Worm (Caenorhabditis elegans) whole organism, L1 larva: ENCODE measurements around the gene math-19.
"Not testable (repeated sequence)": the region's sequence is repeated elsewhere in the genome, so short reads cannot be mapped to it uniquely, and the experiment has no call there.

Experiments used
- C04F5.9 ChIP-seq: sonication (generic microtip); optimal IDR thresholded peaks from 2 replicates; lab custom pipeline; 2016; ENCODE audit warnings: missing genetic modification characterization, missing compliant biosample characterization
- F16B12.6 ChIP-seq: fragments of 150-350 bp; optimal IDR thresholded peaks from 2 replicates; lab custom pipeline; 2014; ENCODE audit warnings: missing biosample characterization, missing genetic modification characterization
- aha-1 ChIP-seq: fragments of 150-350 bp; optimal IDR thresholded peaks from 2 replicates; lab custom pipeline; 2014; ENCODE audit warnings: missing biosample characterization, missing genetic modification characterization
- blmp-1 ChIP-seq: fragments of 150-350 bp; optimal IDR thresholded peaks from 2 replicates; lab custom pipeline; 2014; ENCODE audit warnings: missing biosample characterization, missing genetic modification characterization
- ceh-63 ChIP-seq: fragments of 200-800 bp; sonication (Bioruptor generic); optimal IDR thresholded peaks from 2 replicates; lab custom pipeline; 2018; ENCODE audit warnings: mild to moderate bottlenecking, missing genetic modification characterization, missing compliant biosample characterization
- ceh-8 ChIP-seq: fragments of 200-800 bp; sonication (Bioruptor generic); optimal IDR thresholded peaks from 2 replicates; lab custom pipeline; 2018; ENCODE audit warnings: mild to moderate bottlenecking, missing genetic modification characterization, moderate library complexity, missing compliant biosample characterization
- ceh-88 ChIP-seq: fragments of 200-800 bp; sonication (Bioruptor generic); IDR thresholded peaks from 2 replicates; pipeline ENCODE4 v1.3.6; 2022; ENCODE audit warnings: missing genetic modification characterization, missing compliant biosample characterization
- ceh-90 ChIP-seq: sonication (generic microtip); optimal IDR thresholded peaks from 2 replicates; lab custom pipeline; 2016; ENCODE audit warnings: missing genetic modification characterization, missing compliant biosample characterization
- efl-1 ChIP-seq, 4 experiments: fragments of 150-350 bp; optimal IDR thresholded peaks in 3 of 4; peaks in 1 of 4; 1 replicate in 1 of 4; 2 replicates in 3 of 4; lab custom pipeline; 2014; ENCODE audit warnings: missing biosample characterization in 2 of 4, missing genetic modification characterization in 2 of 4, missing genetic modification reagents in 2 of 4
- efl-3 ChIP-seq: fragments of 200-800 bp; sonication (Bioruptor generic); optimal IDR thresholded peaks from 2 replicates; lab custom pipeline; 2018; ENCODE audit warnings: mild to moderate bottlenecking, missing genetic modification characterization, missing compliant biosample characterization
- elt-2 ChIP-seq: sonication (generic microtip); optimal IDR thresholded peaks from 2 replicates; lab custom pipeline; 2016; ENCODE audit warnings: missing genetic modification characterization, mild to moderate bottlenecking, inconsistent platforms, missing compliant biosample characterization, missing genetic modification reagents
- elt-3 ChIP-seq, 6 experiments: fragments of 150-350 bp in 1 of 6; sonication (generic microtip); optimal IDR thresholded peaks; 2 replicates each; lab custom pipeline; 2017 to 2018; ENCODE audit warnings: missing biosample characterization in 6 of 6, missing genetic modification characterization in 6 of 6, inconsistent platforms in 1 of 6
- ets-5 ChIP-seq: fragments of 200-800 bp; sonication (Bioruptor generic); IDR thresholded peaks from 2 replicates; pipeline ENCODE4 v1.3.6; 2022; ENCODE audit warnings: missing genetic modification characterization, missing compliant biosample characterization
- fkh-4 ChIP-seq: sonication (generic microtip); optimal IDR thresholded peaks from 2 replicates; lab custom pipeline; 2016; ENCODE audit warnings: missing compliant biosample characterization, missing genetic modification characterization, borderline replicate concordance
- fkh-8 ChIP-seq: sonication (generic microtip); optimal IDR thresholded peaks from 2 replicates; lab custom pipeline; 2016; ENCODE audit warnings: mild to moderate bottlenecking, missing genetic modification characterization, missing compliant biosample characterization
- hpl-2 ChIP-seq: fragments of 150-350 bp; optimal IDR thresholded peaks from 2 replicates; lab custom pipeline; 2014; ENCODE audit warnings: missing biosample characterization, missing genetic modification reagents, missing genetic modification characterization
- irx-1 ChIP-seq: sonication (generic microtip); optimal IDR thresholded peaks from 2 replicates; lab custom pipeline; 2016; ENCODE audit warnings: missing genetic modification characterization, missing compliant biosample characterization
- lin-13 ChIP-seq: fragments of 150-350 bp; optimal IDR thresholded peaks from 2 replicates; lab custom pipeline; 2014; ENCODE audit warnings: missing biosample characterization, missing genetic modification reagents, missing genetic modification characterization
- lin-35 ChIP-seq, 2 experiments: fragments of 150-350 bp; optimal IDR thresholded peaks; 2 replicates each; lab custom pipeline; 2014; ENCODE audit warnings: missing biosample characterization in 2 of 2, missing genetic modification characterization in 2 of 2, missing genetic modification reagents in 2 of 2
- lir-3 ChIP-seq: sonication (generic microtip); optimal IDR thresholded peaks from 2 replicates; lab custom pipeline; 2016; ENCODE audit warnings: mild to moderate bottlenecking, missing genetic modification characterization, moderate library complexity, missing compliant biosample characterization; ENCODE audit not compliant: poor library complexity
- lsy-2 ChIP-seq, 2 experiments: fragments of 150-350 bp; optimal IDR thresholded peaks; 2 replicates each; lab custom pipeline; 2014; ENCODE audit warnings: missing biosample characterization in 2 of 2, missing genetic modification characterization in 2 of 2
- mef-2 ChIP-seq: fragments of 150-350 bp; optimal IDR thresholded peaks from 2 replicates; lab custom pipeline; 2014; ENCODE audit warnings: missing biosample characterization, missing genetic modification characterization
- nhr-11 ChIP-seq: fragments of 150-350 bp; optimal IDR thresholded peaks from 2 replicates; lab custom pipeline; 2014; ENCODE audit warnings: missing biosample characterization, missing genetic modification characterization
- nhr-84 ChIP-seq: sonication (generic microtip); optimal IDR thresholded peaks from 2 replicates; lab custom pipeline; 2017; ENCODE audit warnings: missing biosample characterization, missing genetic modification characterization
- nhr-85 ChIP-seq: sonication (generic microtip); peaks from one replicate; lab custom pipeline; 2016; ENCODE audit warnings: missing genetic modification characterization, inconsistent platforms, missing compliant biosample characterization
- pag-3 ChIP-seq: sonication (generic microtip); optimal IDR thresholded peaks from 2 replicates; lab custom pipeline; 2017; ENCODE audit warnings: missing genetic modification characterization, mild to moderate bottlenecking, missing compliant biosample characterization, antibody characterized with exemption, borderline replicate concordance; ENCODE audit not compliant: insufficient read depth
- pax-3 ChIP-seq: fragments of 200-800 bp; sonication (Bioruptor generic); optimal IDR thresholded peaks from 2 replicates; lab custom pipeline; 2018; ENCODE audit warnings: mild to moderate bottlenecking, missing genetic modification characterization, moderate library complexity, missing compliant biosample characterization
- rnt-1 ChIP-seq: sonication (generic microtip); optimal IDR thresholded peaks from 2 replicates; lab custom pipeline; 2016; ENCODE audit warnings: mild to moderate bottlenecking, missing genetic modification characterization, moderate library complexity, missing compliant biosample characterization
- snpc-4 ChIP-seq: fragments of 150-350 bp; optimal IDR thresholded peaks from 2 replicates; lab custom pipeline; 2014; ENCODE audit warnings: missing biosample characterization, missing genetic modification characterization
- sup-37 ChIP-seq: fragments of 200-800 bp; sonication (Bioruptor generic); optimal IDR thresholded peaks from 2 replicates; lab custom pipeline; 2018; ENCODE audit warnings: mild to moderate bottlenecking, missing genetic modification characterization, missing compliant biosample characterization
- swsn-7 ChIP-seq: sonication (generic microtip); optimal IDR thresholded peaks from 2 replicates; lab custom pipeline; 2016; ENCODE audit warnings: missing genetic modification characterization, missing compliant biosample characterization
- tbx-2 ChIP-seq: sonication (generic microtip); optimal IDR thresholded peaks from 2 replicates; lab custom pipeline; 2016; ENCODE audit warnings: missing genetic modification characterization, missing compliant biosample characterization
- tlp-1 ChIP-seq: fragments of 150-350 bp; optimal IDR thresholded peaks from 2 replicates; lab custom pipeline; 2014; ENCODE audit warnings: missing biosample characterization, missing genetic modification characterization
- unc-30 ChIP-seq: sonication (generic microtip); optimal IDR thresholded peaks from 2 replicates; lab custom pipeline; 2017; ENCODE audit warnings: missing biosample characterization, missing genetic modification characterization
- unc-86 ChIP-seq: sonication (generic microtip); optimal IDR thresholded peaks from 2 replicates; lab custom pipeline; 2016; ENCODE audit warnings: missing genetic modification characterization, missing compliant biosample characterization
- vab-15 ChIP-seq: sonication (generic microtip); optimal IDR thresholded peaks from 2 replicates; lab custom pipeline; 2017; ENCODE audit warnings: missing genotype, mild to moderate bottlenecking, missing genetic modification characterization, missing compliant biosample characterization
- zag-1 ChIP-seq: fragments of 150-350 bp; optimal IDR thresholded peaks from 2 replicates; lab custom pipeline; 2014; ENCODE audit warnings: missing biosample characterization, missing genetic modification characterization
- zip-4 ChIP-seq: fragments of 200-800 bp; sonication (Bioruptor generic); optimal IDR thresholded peaks from 2 replicates; lab custom pipeline; 2018; ENCODE audit warnings: mild to moderate bottlenecking, missing genetic modification characterization, moderate library complexity, missing compliant biosample characterization
- ztf-4 ChIP-seq: fragments of 150-350 bp; optimal IDR thresholded peaks from 2 replicates; lab custom pipeline; 2014; ENCODE audit warnings: missing biosample characterization, missing genetic modification characterization

math-19 gene

DNA sequence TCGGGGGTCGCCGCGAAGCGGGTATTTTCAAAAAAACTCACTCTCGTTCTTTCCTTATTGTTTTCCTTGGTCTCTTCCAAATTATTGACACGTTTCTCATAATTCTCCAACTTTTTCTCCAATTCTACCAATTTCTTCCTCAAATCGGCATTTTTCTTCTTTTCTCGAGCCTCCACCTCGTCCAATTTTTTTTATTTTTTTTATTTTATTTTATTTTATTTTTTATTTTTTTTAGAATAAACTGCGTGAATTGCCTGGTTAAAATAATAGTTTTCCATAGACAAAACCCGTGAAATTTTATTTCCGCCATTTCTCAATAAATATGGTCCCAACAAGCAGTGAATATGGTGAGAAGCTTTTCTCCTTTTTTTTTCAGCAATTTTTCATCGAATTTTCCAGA lies 14.0 kb downstream of the math-19 start, which contains the start of gene F59H6.15:
TSS of gene F59H6.15 (plus strand) at position 301 of the 400 bp plus-strand sequence.
- no peak for TF ChIP-seq vab-15 (tag; lab: Kevin White, UChicago)
- TF ChIP-seq hpl-2 (GFP tag; lab: Kevin White, UChicago): no peak
- TF ChIP-seq rnt-1 (tag; lab: Kevin White, UChicago): no peak
- TF ChIP-seq lin-13 (GFP tag; lab: Kevin White, UChicago): no peak
- TF ChIP-seq ztf-4 (tag; lab: Kevin White, UChicago): no peak
- TF ChIP-seq irx-1: no peak
- no peak for TF ChIP-seq ceh-88 (GFP tag; lab: Robert Waterston, UW)
- no peak for TF ChIP-seq unc-86
- TF ChIP-seq elt-3 (tag; optimal IDR thresholded peaks at IDR 0.05; lab: Kevin White, UChicago): no peak
- no peak for TF ChIP-seq C04F5.9
- no peak for TF ChIP-seq unc-30 (tag; lab: Kevin White, UChicago)
- no peak for TF ChIP-seq pax-3
- no peak for TF ChIP-seq pag-3 (tag; lab: Kevin White, UChicago)
- TF ChIP-seq lir-3 (tag; lab: Kevin White, UChicago): no peak
- no peak for TF ChIP-seq ceh-8
- no peak for TF ChIP-seq tbx-2
- no peak for TF ChIP-seq fkh-8 (tag; lab: Kevin White, UChicago)
- no peak for TF ChIP-seq nhr-11 (tag; lab: Kevin White, UChicago)
- TF ChIP-seq swsn-7: no peak
- TF ChIP-seq lin-35 (GFP tag; optimal IDR thresholded peaks at IDR 0.05; lab: Kevin White, UChicago): no peak

DNA sequence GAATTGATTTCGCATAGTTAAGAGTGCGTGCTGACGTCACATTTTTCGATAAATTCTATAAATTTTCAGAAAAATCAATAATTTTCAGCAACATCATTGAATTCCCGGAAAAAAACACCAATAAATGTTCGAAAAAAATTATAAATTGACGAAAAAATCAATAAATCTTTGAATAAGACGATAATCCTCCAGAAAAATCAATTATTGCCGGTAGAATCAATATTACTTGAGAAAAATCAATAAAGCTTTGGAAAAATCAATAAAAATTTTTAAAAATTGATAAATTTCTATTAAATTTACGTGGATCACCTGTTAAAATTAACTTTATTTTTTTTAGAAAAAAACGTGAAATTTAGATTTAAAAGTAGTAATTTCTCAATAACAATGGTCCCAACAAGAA lies 15.2 kb downstream of the math-19 start:
- no peak for TF ChIP-seq fkh-4 (tag; lab: Kevin White, UChicago)
- no peak for TF ChIP-seq swsn-7
- no peak for TF ChIP-seq lsy-2 (tag; optimal IDR thresholded peaks at IDR 0.05; lab: Kevin White, UChicago)
- TF ChIP-seq aha-1 (tag; lab: Kevin White, UChicago): no peak
- TF ChIP-seq mef-2: no peak
- no peak for TF ChIP-seq C04F5.9
- no peak for TF ChIP-seq F16B12.6 (tag; lab: Kevin White, UChicago)
- TF ChIP-seq ceh-90 (tag; lab: Kevin White, UChicago): no peak
- no peak for TF ChIP-seq nhr-85 (tag; lab: Kevin White, UChicago)
- no peak for TF ChIP-seq nhr-84
- no peak for TF ChIP-seq lir-3 (tag; lab: Kevin White, UChicago)
- TF ChIP-seq tlp-1 (tag; lab: Kevin White, UChicago): no peak
- no peak for TF ChIP-seq ceh-63 (GFP tag; lab: Kevin White, UChicago)
- TF ChIP-seq efl-1 (optimal IDR thresholded peaks at IDR 0.05; lab: Kevin White, UChicago): no peak
- no peak for TF ChIP-seq efl-1 (GFP tag; optimal IDR thresholded peaks at IDR 0.05 in 1 of 2; lab: Kevin White, UChicago)

DNA sequence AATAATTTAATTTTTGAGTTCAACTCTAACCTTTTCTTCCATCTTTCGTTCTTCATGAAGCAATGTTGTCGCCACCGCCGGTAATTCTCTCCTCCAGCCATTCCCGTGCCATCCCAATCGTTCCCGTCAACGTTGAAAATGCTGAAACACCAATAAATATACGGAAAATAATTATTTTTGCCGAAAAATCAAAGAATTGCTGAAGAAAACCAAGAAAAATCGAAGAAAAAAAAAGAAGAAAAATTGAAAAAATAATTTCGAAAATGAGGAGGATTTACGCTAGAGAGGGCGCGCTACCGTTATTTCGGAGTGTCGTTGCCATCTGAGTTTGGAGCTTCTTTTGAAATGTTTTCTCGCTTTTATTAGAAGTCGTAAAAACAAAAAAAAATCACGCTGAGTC lies 24.9 kb downstream of the math-19 start, which contains the start of gene cya-2:
TSS of gene cya-2 (minus strand) at position 101 of the 400 bp plus-strand sequence.
- TF ChIP-seq ets-5; elt-2 (tag; lab: Kevin White, UChicago); blmp-1 (tag; lab: Kevin White, UChicago): not testable (repeated sequence)

DNA sequence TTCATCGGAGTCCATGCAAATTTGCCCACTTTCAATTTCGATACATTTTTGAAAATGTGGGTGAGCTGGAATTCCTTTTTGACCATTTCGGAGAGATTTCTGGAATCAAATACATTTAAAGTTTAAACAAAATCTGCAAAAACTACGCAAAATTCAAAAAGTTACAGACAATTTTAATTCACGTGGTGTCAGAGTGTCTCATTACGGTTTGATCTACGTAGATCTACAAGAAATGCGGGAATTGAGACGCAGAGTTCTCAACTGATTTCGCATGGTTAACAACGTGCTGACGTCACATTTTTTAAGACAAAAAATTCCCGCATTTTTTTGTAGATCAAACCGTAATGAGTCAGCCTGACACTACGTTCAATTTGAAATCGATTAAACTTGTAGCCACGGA lies 27.9 kb downstream of the math-19 start, which contains the start of gene bath-21:
TSS of gene bath-21 (minus strand) at position 101 of the 400 bp plus-strand sequence.
- TF ChIP-seq zag-1 (no peak), lin-35 (GFP tag; optimal IDR thresholded peaks at IDR 0.05; lab: Kevin White, UChicago) (no peak), snpc-4 (no peak), zip-4 (no peak), elt-3 (tag; optimal IDR thresholded peaks at IDR 0.05; lab: Kevin White, UChicago) (no peak), efl-3 (no peak), sup-37 (no peak)
- TF ChIP-seq, all 84 proteins: peak for 0
